Worm (Caenorhabditis elegans): ENCODE data around the gene Y54G2A.57.

- TF ChIP-seq aly-2 (tag; optimal IDR thresholded peaks at IDR 0.05) (no peak), elt-3 (tag; optimal IDR thresholded peaks at IDR 0.05) (no peak), nhr-28 (tag; optimal IDR thresholded peaks at IDR 0.05) (no peak), R02D3.7 (tag; optimal IDR thresholded peaks at IDR 0.05) (no peak), jun-1 (tag; optimal IDR thresholded peaks at IDR 0.05) (no peak), ama-1 (optimal IDR thresholded peaks at IDR 0.05) (no peak), nhr-77 (tag; optimal IDR thresholded peaks at IDR 0.05) (no peak), zag-1 (tag; optimal IDR thresholded peaks at IDR 0.05) (peak; percentile 60)
Observed at ce11 chrIV:2993278-2993899, 23.6 kb downstream of the Y54G2A.57 start.
